Fruit fly (Drosophila melanogaster): Measurements from ENCODE around the gene CG34280.

Gene CG34280

dm6 chr3R:17394318-17395188 is 9.0 kb downstream of the CG34280 start, which contains the start of gene CREG (continued):
- no peak for TF ChIP-seq CG9797 (GFP tag; optimal IDR thresholded peaks at IDR 0.05)
- no peak for TF ChIP-seq luna (GFP tag; optimal IDR thresholded peaks at IDR 0.05)
- no peak for TF ChIP-seq Lpt (GFP tag; optimal IDR thresholded peaks at IDR 0.05)
- TF ChIP-seq Sin3A (optimal IDR thresholded peaks at IDR 0.05), result no peak
- no peak for TF ChIP-seq CG7786 (GFP tag; optimal IDR thresholded peaks at IDR 0.05)
- TF ChIP-seq CG2129 (GFP tag; IDR thresholded peaks at IDR 0.05; ENCODE audit: partially characterized antibody), result no peak
- no peak for TF ChIP-seq onecut (GFP tag; IDR thresholded peaks at IDR 0.05)
- peak; percentile 45 for TF ChIP-seq CoRest (tag; optimal IDR thresholded peaks at IDR 0.05)
- TF ChIP-seq E2f2 (GFP tag; IDR thresholded peaks at IDR 0.05), result no peak
- peak; percentile 29; the same call in 1 of the 2 replicates for TF ChIP-seq E2f1 (GFP tag; IDR thresholded peaks at IDR 0.05)
- TF ChIP-seq slp2 (GFP tag; optimal IDR thresholded peaks at IDR 0.05), result no peak
- no peak for TF ChIP-seq lmd (GFP tag; IDR thresholded peaks at IDR 0.05)
- TF ChIP-seq CG14710 (tag; optimal IDR thresholded peaks at IDR 0.05), result peak; percentile 40
- no peak for TF ChIP-seq lov (optimal IDR thresholded peaks at IDR 0.05)
- TF ChIP-seq lov (GFP tag; IDR thresholded peaks at IDR 0.05), result no peak
- no peak for TF ChIP-seq CG11398 (GFP tag; optimal IDR thresholded peaks at IDR 0.05)
- TF ChIP-seq CG15479 (GFP tag; optimal IDR thresholded peaks at IDR 0.05), result peak; percentile 95
- TF ChIP-seq CG7839 (tag; optimal IDR thresholded peaks at IDR 0.05), result peak; percentile 28
- no peak for TF ChIP-seq nom (GFP tag; optimal IDR thresholded peaks at IDR 0.05)
- TF ChIP-seq NK7.1 (GFP tag; optimal IDR thresholded peaks at IDR 0.05), result no peak
- TF ChIP-seq jumu (GFP tag; optimal IDR thresholded peaks at IDR 0.05), result no peak
- TF ChIP-seq CG4617 (GFP tag; optimal IDR thresholded peaks at IDR 0.05; ENCODE audit: borderline replicate concordance), result no peak
- no peak for TF ChIP-seq eyg (GFP tag; optimal IDR thresholded peaks at IDR 0.05)
- TF ChIP-seq cwo (GFP tag; optimal IDR thresholded peaks at IDR 0.05), result no peak
- TF ChIP-seq hth (optimal IDR thresholded peaks at IDR 0.05), result no peak
- no peak for TF ChIP-seq CG15514 (GFP tag; optimal IDR thresholded peaks at IDR 0.05)
- TF ChIP-seq CG1233 (GFP tag; optimal IDR thresholded peaks at IDR 0.05), result no peak
- peak; percentile 58 for TF ChIP-seq Elba2 (GFP tag; optimal IDR thresholded peaks at IDR 0.05)
- no peak for TF ChIP-seq CG12299 (tag; optimal IDR thresholded peaks at IDR 0.05)
- TF ChIP-seq CG13296 (GFP tag; optimal IDR thresholded peaks at IDR 0.05), result no peak
- TF ChIP-seq CG1792 (GFP tag; optimal IDR thresholded peaks at IDR 0.05), result no peak
- no peak for TF ChIP-seq C15 (GFP tag; IDR thresholded peaks at IDR 0.05)
- TF ChIP-seq org-1 (GFP tag; optimal IDR thresholded peaks at IDR 0.05), result peak; percentile 6
- no peak for TF ChIP-seq CG16813 (GFP tag; IDR thresholded peaks at IDR 0.05; ENCODE audit: partially characterized antibody)
- no peak for TF ChIP-seq fd3F (GFP tag; optimal IDR thresholded peaks at IDR 0.05)
- TF ChIP-seq CG15601 (tag; optimal IDR thresholded peaks at IDR 0.05), result no peak
- TF ChIP-seq pho (GFP tag; optimal IDR thresholded peaks at IDR 0.05), result no peak
- no peak for TF ChIP-seq CG17612 (GFP tag; IDR thresholded peaks at IDR 0.05)
- no peak for TF ChIP-seq CG16779 (GFP tag; IDR thresholded peaks at IDR 0.05)
- TF ChIP-seq HLHmδ (GFP tag; optimal IDR thresholded peaks at IDR 0.05), result no peak
- TF ChIP-seq Sry-β (GFP tag; optimal IDR thresholded peaks at IDR 0.05), result no peak
- TF ChIP-seq CG15269 (tag; optimal IDR thresholded peaks at IDR 0.05), result no peak
- TF ChIP-seq Lhr (GFP tag; optimal IDR thresholded peaks at IDR 0.05), result no peak
- TF ChIP-seq usp (GFP tag; optimal IDR thresholded peaks at IDR 0.05), result no peak
- peak; percentile 52 for TF ChIP-seq gem (tag; optimal IDR thresholded peaks at IDR 0.05)
- TF ChIP-seq yki (optimal IDR thresholded peaks at IDR 0.05), result no peak
- no peak for TF ChIP-seq ase (GFP tag; IDR thresholded peaks at IDR 0.05)
- no peak for TF ChIP-seq CG3065 (GFP tag; optimal IDR thresholded peaks at IDR 0.05)
- no peak for TF ChIP-seq Hmx (GFP tag; optimal IDR thresholded peaks at IDR 0.05)
- TF ChIP-seq corto (GFP tag; optimal IDR thresholded peaks at IDR 0.05), result no peak
- no peak for TF ChIP-seq CG17359 (tag; optimal IDR thresholded peaks at IDR 0.05)
